Fruit fly (Drosophila melanogaster): ENCODE measurements around the gene Mettl14.

DNA sequence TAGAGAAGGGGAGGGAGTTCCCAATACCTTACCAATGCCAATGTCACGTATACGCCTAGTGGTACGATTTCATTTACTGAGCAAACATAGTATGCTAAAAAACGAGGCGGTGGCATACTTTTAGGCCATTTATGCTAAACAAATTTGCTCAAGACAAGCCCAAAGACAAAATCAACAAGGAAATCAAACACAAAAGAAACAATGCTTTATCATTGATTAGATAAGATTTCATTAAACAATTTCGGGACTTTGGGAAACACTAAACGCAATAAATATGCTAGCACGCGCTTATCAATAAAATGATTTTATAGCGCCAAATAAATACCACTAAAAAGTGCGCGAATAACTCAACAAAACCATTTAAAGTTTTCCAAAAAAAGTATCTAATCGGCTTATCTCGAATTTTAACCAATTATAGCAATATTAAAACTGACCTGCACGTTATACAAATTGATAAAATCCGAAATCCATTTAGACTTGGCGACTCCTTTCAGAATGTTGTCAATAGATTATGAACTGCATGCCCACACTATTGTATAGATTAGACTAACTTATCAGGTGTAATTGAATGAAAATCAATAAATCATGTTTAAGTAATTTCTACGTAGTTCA, 42.4 kb downstream of the Mettl14 start:
- TF ChIP-seq CG6276 (GFP tag; optimal IDR thresholded peaks at IDR 0.05) (no peak), achi (GFP tag; optimal IDR thresholded peaks at IDR 0.05) (no peak), CG11762 (GFP tag; optimal IDR thresholded peaks at IDR 0.05; ENCODE audit: insufficient read depth) (no peak), CG1621 (tag; optimal IDR thresholded peaks at IDR 0.05) (no peak), OdsH (GFP tag; optimal IDR thresholded peaks at IDR 0.05) (no peak), CG10631 (GFP tag; optimal IDR thresholded peaks at IDR 0.05) (no peak), CG6854 (GFP tag; optimal IDR thresholded peaks at IDR 0.05) (no peak), CG11294 (GFP tag; IDR thresholded peaks at IDR 0.05) (no peak)

Measured in whole organism, prepupa.